Fruit fly (Drosophila melanogaster): Measurements from ENCODE around the gene CG17078.
A peak's percentile ranks its signal among the peaks of the same experiment; 100 is the strongest.

Gene CG17078

DNA sequence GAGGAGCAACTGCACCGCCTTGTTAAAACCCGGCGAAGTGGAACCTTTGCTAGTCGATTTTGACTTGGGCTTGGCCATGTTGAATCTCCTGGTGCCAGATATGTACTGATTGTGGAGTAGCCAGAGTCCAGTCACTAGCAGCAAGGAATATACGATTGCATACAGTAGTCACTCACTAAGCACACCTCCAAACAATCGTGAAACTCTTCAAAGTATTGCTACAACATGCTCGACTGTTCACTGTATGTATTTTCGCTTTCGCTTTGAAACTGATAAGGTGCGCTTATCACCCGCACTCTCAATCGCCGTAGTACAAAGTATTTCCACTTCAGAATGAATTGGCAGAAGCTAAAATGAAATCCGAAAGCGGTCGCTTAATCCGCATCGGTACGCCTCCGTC lies 8.4 kb upstream of the CG17078 start (continued):
- peak; percentile 1 to 44 for TF ChIP-seq Hr51 (GFP tag; optimal IDR thresholded peaks at IDR 0.05)
- peak; percentile 22 for TF ChIP-seq MESR4 (GFP tag; optimal IDR thresholded peaks at IDR 0.05)
- TF ChIP-seq Hsf (GFP tag; optimal IDR thresholded peaks at IDR 0.05): peak; percentile 66
- TF ChIP-seq CG32772 (GFP tag; IDR thresholded peaks at IDR 0.05): peak; percentile 24; the same call in 1 of the 2 replicates
- peak; percentile 5 for TF ChIP-seq D19A (tag; optimal IDR thresholded peaks at IDR 0.05)
- peak; percentile 77; the same call in 2 of the 3 replicates for TF ChIP-seq ken (GFP tag; IDR thresholded peaks at IDR 0.05)
- TF ChIP-seq Six4 (GFP tag; optimal IDR thresholded peaks at IDR 0.05): peak; percentile 14
- TF ChIP-seq Lim3 (GFP tag; IDR thresholded peaks at IDR 0.05): no peak
- no peak for TF ChIP-seq D (optimal IDR thresholded peaks at IDR 0.05)
- TF ChIP-seq D (GFP tag; optimal IDR thresholded peaks at IDR 0.05): no peak
- TF ChIP-seq CG2120 (GFP tag; optimal IDR thresholded peaks at IDR 0.05): peak; percentile 90
- TF ChIP-seq Rfx (GFP tag; IDR thresholded peaks at IDR 0.05): peak; percentile 88
- no peak for TF ChIP-seq CG16815 (GFP tag; optimal IDR thresholded peaks at IDR 0.05)
- TF ChIP-seq CG12299 (tag; optimal IDR thresholded peaks at IDR 0.05): peak; percentile 10
- TF ChIP-seq CG3847 (GFP tag; IDR thresholded peaks at IDR 0.05): peak; percentile 79
- no peak for TF ChIP-seq unc-4 (GFP tag; IDR thresholded peaks at IDR 0.05; ENCODE audit: partially characterized antibody)
- peak; percentile 12 for TF ChIP-seq CG18476 (GFP tag; optimal IDR thresholded peaks at IDR 0.05)
- TF ChIP-seq ATbp (GFP tag; optimal IDR thresholded peaks at IDR 0.05): peak; percentile 45
- TF ChIP-seq CG14050 (GFP tag; IDR thresholded peaks at IDR 0.05): peak; percentile 41; the same call in 1 of the 3 replicates
- no peak for TF ChIP-seq Stat92E (GFP tag; optimal IDR thresholded peaks at IDR 0.05)
- TF ChIP-seq CG11247 (GFP tag; IDR thresholded peaks at IDR 0.05): peak; percentile 77
- peak; percentile 44 for TF ChIP-seq CG11398 (GFP tag; optimal IDR thresholded peaks at IDR 0.05)
- TF ChIP-seq H2.0 (GFP tag; IDR thresholded peaks at IDR 0.05): peak; percentile 62; the same call in 1 of the 2 replicates
- peak; percentile 69 for TF ChIP-seq BtbVII (GFP tag; optimal IDR thresholded peaks at IDR 0.05)
- peak; percentile 37 for TF ChIP-seq CG6254 (GFP tag; optimal IDR thresholded peaks at IDR 0.05)
- peak; percentile 53 for TF ChIP-seq Bteb2 (GFP tag; optimal IDR thresholded peaks at IDR 0.05)
- TF ChIP-seq pnt (GFP tag; optimal IDR thresholded peaks at IDR 0.05): peak; percentile 50
- no peak for TF ChIP-seq CG14710 (tag; optimal IDR thresholded peaks at IDR 0.05)
- no peak for TF ChIP-seq gt (GFP tag; IDR thresholded peaks at IDR 0.05)
- peak; percentile 69 for TF ChIP-seq CG34376 (GFP tag; optimal IDR thresholded peaks at IDR 0.05)
- peak; percentile 36 for TF ChIP-seq Oli (tag; optimal IDR thresholded peaks at IDR 0.05)
- no peak for TF ChIP-seq toy (GFP tag; IDR thresholded peaks at IDR 0.05)
- TF ChIP-seq CG4282 (GFP tag; optimal IDR thresholded peaks at IDR 0.05): no peak
- TF ChIP-seq CG4707 (GFP tag; optimal IDR thresholded peaks at IDR 0.05): peak; percentile 7
- no peak for TF ChIP-seq fd64A (GFP tag; optimal IDR thresholded peaks at IDR 0.05)
- TF ChIP-seq lilli (GFP tag; optimal IDR thresholded peaks at IDR 0.05): peak; percentile 87
- TF ChIP-seq CG18619 (GFP tag; optimal IDR thresholded peaks at IDR 0.05): peak; percentile 55
- peak; percentile 46 to 54 for TF ChIP-seq bsh (GFP tag; optimal IDR thresholded peaks at IDR 0.05)
- TF ChIP-seq CG10147 (GFP tag; optimal IDR thresholded peaks at IDR 0.05): no peak
- peak; percentile 65 for TF ChIP-seq NfI (GFP tag; optimal IDR thresholded peaks at IDR 0.05)
- no peak for TF ChIP-seq usp (GFP tag; optimal IDR thresholded peaks at IDR 0.05)
- TF ChIP-seq CG11696 (GFP tag; IDR thresholded peaks at IDR 0.05): no peak
- TF ChIP-seq wdn (GFP tag; IDR thresholded peaks at IDR 0.05): peak; percentile 56; the same call in 1 of the 2 replicates
- TF ChIP-seq HLH4C (GFP tag; IDR thresholded peaks at IDR 0.05; ENCODE audit: partially characterized antibody): no peak
- TF ChIP-seq Nf-YB (GFP tag; optimal IDR thresholded peaks at IDR 0.05): no peak
- no peak for TF ChIP-seq salm (tag; optimal IDR thresholded peaks at IDR 0.05)
- TF ChIP-seq E2f2 (GFP tag; IDR thresholded peaks at IDR 0.05): peak; percentile 39; the same call in 1 of the 2 replicates
- no peak for TF ChIP-seq CG15479 (GFP tag; optimal IDR thresholded peaks at IDR 0.05)
- TF ChIP-seq CG12659 (GFP tag; optimal IDR thresholded peaks at IDR 0.05): peak; percentile 29
- TF ChIP-seq Deaf1 (tag; optimal IDR thresholded peaks at IDR 0.05): peak; percentile 49
